Fruit fly (Drosophila melanogaster) whole organism, embryonic: ENCODE results near the gene SkpC.
A peak's percentile ranks its signal among the peaks of the same experiment; 100 is the strongest.

Source experiments
- Ada2b ChIP-seq: fragments of 200-800 bp; sonication (Bioruptor generic); IDR thresholded peaks from 2 replicates; pipeline ENCODE4 v1.3.6; 2022; ENCODE audit warnings: missing biosample characterization, missing genetic modification characterization
- Asciz ChIP-seq: fragments of 200-800 bp; sonication (Bioruptor generic); optimal IDR thresholded peaks from 2 replicates; lab custom pipeline; 2017; ENCODE audit warnings: missing biosample characterization, mild to moderate bottlenecking, missing genetic modification characterization, missing genetic modification reagents
- CG10209 ChIP-seq: fragments of 200-800 bp; sonication (Bioruptor generic); optimal IDR thresholded peaks from 3 replicates; lab custom pipeline; 2017; ENCODE audit warnings: missing biosample characterization, mild to moderate bottlenecking, missing genetic modification characterization, missing genetic modification reagents
- CG10543 ChIP-seq: fragments of 200-800 bp; sonication (Bioruptor generic); optimal IDR thresholded peaks from 3 replicates; lab custom pipeline; 2017; ENCODE audit warnings: missing biosample characterization, mild to moderate bottlenecking, missing genetic modification characterization, moderate library complexity
- CG13624 ChIP-seq: fragments of 200-800 bp; sonication (Bioruptor generic); optimal IDR thresholded peaks from 2 replicates; lab custom pipeline; 2016; ENCODE audit warnings: missing biosample characterization, missing genetic modification characterization
- CG13775 ChIP-seq: fragments of 200-800 bp; sonication (Bioruptor generic); optimal IDR thresholded peaks from 3 replicates; lab custom pipeline; 2017; ENCODE audit warnings: missing biosample characterization, mild to moderate bottlenecking, missing genetic modification characterization
- CG14710 ChIP-seq: fragments of 200-800 bp; sonication (Bioruptor generic); optimal IDR thresholded peaks from 3 replicates; lab custom pipeline; 2019; ENCODE audit warnings: missing biosample characterization, mild to moderate bottlenecking, missing genetic modification characterization, moderate library complexity
- CG15514 ChIP-seq: fragments of 200-800 bp; sonication (Bioruptor generic); optimal IDR thresholded peaks from 3 replicates; lab custom pipeline; 2017; ENCODE audit warnings: missing biosample characterization, missing genetic modification characterization, mild to moderate bottlenecking, moderate library complexity, missing genetic modification reagents
- CG1602 ChIP-seq: fragments of 200-800 bp; sonication (Bioruptor generic); optimal IDR thresholded peaks from 3 replicates; lab custom pipeline; 2016; ENCODE audit warnings: missing biosample characterization, missing genetic modification characterization
- CG1647 ChIP-seq: fragments of 200-800 bp; sonication (Bioruptor generic); optimal IDR thresholded peaks from 3 replicates; lab custom pipeline; 2016; ENCODE audit warnings: missing biosample characterization, missing genetic modification characterization
- CG16779 ChIP-seq: fragments of 200-800 bp; sonication (Bioruptor generic); IDR thresholded peaks from 2 replicates; pipeline ENCODE4 v1.3.6; 2022; ENCODE audit warnings: missing biosample characterization, missing genetic modification characterization
- CG17568 ChIP-seq: fragments of 200-800 bp; sonication (Bioruptor generic); optimal IDR thresholded peaks from 2 replicates; lab custom pipeline; 2018; ENCODE audit warnings: missing biosample characterization, mild to moderate bottlenecking, missing genetic modification characterization, moderate library complexity
- CG2678 ChIP-seq: fragments of 200-800 bp; sonication (Bioruptor generic); optimal IDR thresholded peaks from 3 replicates; lab custom pipeline; 2019; ENCODE audit warnings: missing biosample characterization, mild to moderate bottlenecking, missing genetic modification characterization, moderate library complexity
- CG33213 ChIP-seq: fragments of 200-800 bp; sonication (Bioruptor generic); optimal IDR thresholded peaks from 3 replicates; lab custom pipeline; 2016; ENCODE audit warnings: missing biosample characterization, missing genetic modification characterization
- CG33557 ChIP-seq: fragments of 200-800 bp; sonication (Bioruptor generic); optimal IDR thresholded peaks from 2 replicates; lab custom pipeline; 2019; ENCODE audit warnings: missing biosample characterization, mild to moderate bottlenecking, missing genetic modification characterization, moderate library complexity
- CG42726 ChIP-seq: fragments of 200-800 bp; sonication (Bioruptor generic); IDR thresholded peaks from 2 replicates; pipeline ENCODE4 v1.3.6; 2022; ENCODE audit warnings: missing biosample characterization, missing genetic modification characterization; ENCODE audit not compliant: partially characterized antibody
- CG6765 ChIP-seq: fragments of 200-800 bp; sonication (Bioruptor generic); optimal IDR thresholded peaks from 3 replicates; lab custom pipeline; 2017; ENCODE audit warnings: missing biosample characterization, mild to moderate bottlenecking, missing genetic modification characterization
- CG7372 ChIP-seq: fragments of 200-800 bp; sonication (Bioruptor generic); IDR thresholded peaks from 2 replicates; pipeline ENCODE4 v1.3.6; 2022; ENCODE audit warnings: missing biosample characterization, missing genetic modification characterization
- CG9797 ChIP-seq: fragments of 200-800 bp; sonication (Bioruptor generic); optimal IDR thresholded peaks from 3 replicates; lab custom pipeline; 2018; ENCODE audit warnings: missing biosample characterization, mild to moderate bottlenecking, missing genetic modification characterization
- Camta ChIP-seq: fragments of 200-800 bp; sonication (Bioruptor generic); optimal IDR thresholded peaks from 2 replicates; lab custom pipeline; 2016; ENCODE audit warnings: missing biosample characterization, missing genetic modification characterization
- CoRest ChIP-seq: fragments of 200-800 bp; sonication (Bioruptor generic); optimal IDR thresholded peaks from 3 replicates; lab custom pipeline; 2018; ENCODE audit warnings: missing biosample characterization, mild to moderate bottlenecking, missing genetic modification characterization, moderate library complexity
- Fer3 ChIP-seq: fragments of 200-800 bp; sonication (Bioruptor generic); optimal IDR thresholded peaks from 2 replicates; lab custom pipeline; 2018; ENCODE audit warnings: missing biosample characterization, mild to moderate bottlenecking, missing genetic modification characterization, moderate library complexity
- HHEX ChIP-seq: fragments of 200-800 bp; sonication (Bioruptor generic); optimal IDR thresholded peaks from 3 replicates; lab custom pipeline; 2017; ENCODE audit warnings: missing biosample characterization, mild to moderate bottlenecking, missing genetic modification characterization, missing genetic modification reagents
- HmgD ChIP-seq: fragments of 200-800 bp; sonication (Bioruptor generic); optimal IDR thresholded peaks from 3 replicates; lab custom pipeline; 2016; ENCODE audit warnings: missing biosample characterization, missing genetic modification characterization
- Hr3 ChIP-seq: fragments of 200-800 bp; sonication (Bioruptor generic); optimal IDR thresholded peaks from 3 replicates; lab custom pipeline; 2016; ENCODE audit warnings: missing biosample characterization, missing genetic modification characterization
- Hsf ChIP-seq: fragments of 200-800 bp; sonication (Bioruptor generic); optimal IDR thresholded peaks from 3 replicates; lab custom pipeline; 2016; ENCODE audit warnings: missing biosample characterization, missing genetic modification characterization
- MBD-R2 ChIP-seq: fragments of 200-800 bp; sonication (Bioruptor generic); IDR thresholded peaks from 2 replicates; pipeline ENCODE4 v1.3.6; 2022; ENCODE audit warnings: missing biosample characterization, missing genetic modification characterization
- Nf-YC ChIP-seq: fragments of 200-800 bp; optimal IDR thresholded peaks from 3 replicates; lab custom pipeline; 2019; ENCODE audit warnings: missing biosample characterization, mild to moderate bottlenecking, missing genetic modification characterization, moderate library complexity
- Sin3A ChIP-seq: fragments of >200 bp; optimal IDR thresholded peaks from 2 replicates; lab custom pipeline; 2018
- Spps ChIP-seq: fragments of 200-800 bp; sonication (Bioruptor generic); optimal IDR thresholded peaks from 2 replicates; lab custom pipeline; 2018; ENCODE audit warnings: missing biosample characterization, mild to moderate bottlenecking, missing genetic modification characterization
- Ssrp ChIP-seq: fragments of 200-800 bp; sonication (Bioruptor generic); optimal IDR thresholded peaks from 2 replicates; lab custom pipeline; 2018; ENCODE audit warnings: missing biosample characterization, mild to moderate bottlenecking, missing genetic modification characterization, moderate library complexity
- Xrp1 ChIP-seq: fragments of 200-800 bp; sonication (Bioruptor generic); IDR thresholded peaks from 2 replicates; pipeline ENCODE4 v1.3.6; 2022; ENCODE audit warnings: missing biosample characterization, missing genetic modification characterization
- ab ChIP-seq: fragments of 200-800 bp; sonication (Bioruptor generic); optimal IDR thresholded peaks from 2 replicates; lab custom pipeline; 2016; ENCODE audit warnings: missing biosample characterization, missing genetic modification characterization
- amos ChIP-seq: fragments of 200-800 bp; sonication (Bioruptor generic); IDR thresholded peaks from 2 replicates; pipeline ENCODE4 v1.3.6; 2022; ENCODE audit warnings: missing biosample characterization, missing genetic modification characterization; ENCODE audit not compliant: partially characterized antibody
- az2 ChIP-seq: fragments of 200-800 bp; sonication (Bioruptor generic); optimal IDR thresholded peaks from 3 replicates; lab custom pipeline; 2016; ENCODE audit warnings: missing biosample characterization, missing genetic modification characterization
- disco-r ChIP-seq: fragments of 200-800 bp; sonication (Bioruptor generic); optimal IDR thresholded peaks from 2 replicates; lab custom pipeline; 2016; ENCODE audit warnings: missing biosample characterization, missing genetic modification characterization
- ems ChIP-seq: fragments of 200-800 bp; sonication (Bioruptor generic); optimal IDR thresholded peaks from 3 replicates; lab custom pipeline; 2016; ENCODE audit warnings: missing biosample characterization, missing genetic modification characterization
- gcm ChIP-seq: fragments of 200-800 bp; sonication (Bioruptor generic); optimal IDR thresholded peaks from 2 replicates; lab custom pipeline; 2019; ENCODE audit warnings: missing biosample characterization, mild to moderate bottlenecking, missing genetic modification characterization, moderate library complexity
- grn ChIP-seq: fragments of 200-800 bp; sonication (Bioruptor generic); optimal IDR thresholded peaks from 3 replicates; lab custom pipeline; 2017; ENCODE audit warnings: missing biosample characterization, missing genetic modification characterization
- hbn ChIP-seq: fragments of 200-800 bp; sonication (Bioruptor generic); IDR thresholded peaks from 2 replicates; pipeline ENCODE4 v1.3.6; 2022; ENCODE audit warnings: missing biosample characterization, missing genetic modification characterization; ENCODE audit not compliant: partially characterized antibody
- mam ChIP-seq: fragments of 200-800 bp; sonication (Bioruptor generic); optimal IDR thresholded peaks from 3 replicates; lab custom pipeline; 2016; ENCODE audit warnings: missing biosample characterization, missing genetic modification characterization
- pan ChIP-seq, 4 experiments: fragments of >200 bp in 3 of 4; fragments of 200-800 bp in 1 of 4; sonication (Bioruptor generic) in 1 of 4; optimal IDR thresholded peaks in 3 of 4; IDR thresholded peaks in 1 of 4; 2 replicates each; pipeline versions ENCODE4 v1.3.6 to Lab custom; 2017 to 2022; ENCODE audit warnings: missing biosample characterization in 2 of 4, missing genetic modification characterization in 2 of 4, mixed read lengths in 1 of 4
- pb ChIP-seq: fragments of 200-800 bp; sonication (Bioruptor generic); optimal IDR thresholded peaks from 3 replicates; lab custom pipeline; 2016; ENCODE audit warnings: missing biosample characterization, missing genetic modification characterization
- peb ChIP-seq: fragments of 200-800 bp; sonication (Bioruptor generic); IDR thresholded peaks from 2 replicates; pipeline ENCODE4 v1.3.6; 2022; ENCODE audit warnings: missing biosample characterization, missing genetic modification characterization
- phol ChIP-seq: fragments of 200-800 bp; sonication (Bioruptor generic); optimal IDR thresholded peaks from 3 replicates; lab custom pipeline; 2018; ENCODE audit warnings: missing biosample characterization, mild to moderate bottlenecking, missing genetic modification characterization, moderate library complexity
- slbo ChIP-seq: fragments of 200-800 bp; sonication (Bioruptor generic); IDR thresholded peaks from 2 replicates; pipeline ENCODE4 v1.3.6; 2022; ENCODE audit warnings: missing biosample characterization, missing genetic modification characterization
- tgo ChIP-seq: fragments of 200-800 bp; sonication (Bioruptor generic); IDR thresholded peaks from 3 replicates; pipeline ENCODE4 v1.3.6; 2022; ENCODE audit warnings: missing biosample characterization, missing genetic modification characterization
- tll ChIP-seq, 2 experiments: fragments of 200-800 bp in 1 of 2; fragments of >200 bp in 1 of 2; sonication (Bioruptor generic) in 1 of 2; optimal IDR thresholded peaks; 2 replicates each; lab custom pipeline; 2017 to 2019; ENCODE audit warnings: missing biosample characterization in 2 of 2, missing genetic modification characterization in 2 of 2, mild to moderate bottlenecking in 1 of 2, moderate library complexity in 1 of 2

SkpC gene

DNA sequence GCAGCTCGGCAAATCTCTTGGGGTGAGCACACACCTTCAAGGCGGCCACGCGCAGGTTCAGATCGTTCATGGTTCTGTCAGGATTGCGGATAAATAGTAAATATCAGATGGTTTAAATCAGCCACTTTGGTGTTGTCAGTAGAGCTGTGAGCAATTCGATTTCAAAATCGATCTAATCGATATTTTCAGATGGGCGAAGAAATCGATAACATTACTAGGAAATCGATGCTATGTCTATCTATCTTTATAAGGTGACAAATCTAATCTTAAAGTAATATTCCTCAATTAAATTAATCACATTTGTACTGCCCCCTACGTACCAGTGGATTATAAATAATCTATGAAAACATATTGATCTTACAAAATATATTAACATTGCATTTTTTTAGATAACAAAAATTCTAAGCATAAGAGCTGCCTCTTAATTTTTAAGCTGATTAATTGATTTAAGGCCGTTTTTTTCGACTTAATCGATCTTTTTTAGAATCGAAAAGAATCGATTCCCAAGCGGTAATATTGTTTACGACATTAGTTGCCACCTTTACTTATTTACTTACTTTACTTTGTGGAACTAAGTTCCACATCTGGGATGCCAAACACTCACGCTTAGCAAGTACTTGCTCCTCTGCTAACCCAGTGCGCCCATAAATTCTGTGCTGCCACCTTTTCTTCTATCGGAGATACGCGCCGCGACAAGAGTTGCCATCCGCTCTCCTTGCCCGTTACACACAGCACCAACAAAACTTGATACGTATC is 49.7 kb downstream of the SkpC start, which contains the start of gene THADA (continued):
- TF ChIP-seq CG13775 (peak; percentile 64), CG10543 (GFP tag; lab: Kevin White, UChicago) (peak; percentile 53), HHEX (GFP tag; lab: Kevin White, UChicago) (no peak), Sin3A (peak; percentile 83), az2 (GFP tag; lab: Kevin White, UChicago) (peak; percentile 26), ab (GFP tag; lab: Kevin White, UChicago) (no peak), CG16779 (0 out of 2 replicates have a peak, but pooled peaks have one; percentile 7), Nf-YC (tag; lab: Kevin White, UChicago) (no peak), CG1602 (GFP tag; lab: Kevin White, UChicago) (peak; percentile 25), ems (no peak), disco-r (GFP tag; lab: Kevin White, UChicago) (no peak), CG15514 (GFP tag; lab: Kevin White, UChicago) (peak; percentile 82), Ssrp (peak; percentile 17), Spps (tag; lab: Kevin White, UChicago) (peak; percentile 2), CG33213 (GFP tag; lab: Kevin White, UChicago) (peak; percentile 69), Asciz (GFP tag; lab: Kevin White, UChicago) (no peak), Fer3 (tag; lab: Kevin White, UChicago) (peak; percentile 46), CoRest (peak; percentile 44), Camta (peak; percentile 46), gcm (GFP tag; lab: Kevin White, UChicago) (no peak), phol (tag; lab: Kevin White, UChicago) (peak; percentile 37), pb (GFP tag; lab: Kevin White, UChicago) (no peak), mam (GFP tag; lab: Kevin White, UChicago) (peak; percentile 45), slbo (GFP tag; lab: Robert Waterston, UW) (peak; percentile 37; the same call in 1 of the 2 replicates), HmgD (peak; percentile 88), hbn (peak; percentile 92), CG6765 (peak; percentile 9), Ada2b (GFP tag; lab: Robert Waterston, UW) (0 out of 2 replicates have a peak, but pooled peaks have one; percentile 24), CG10209 (no peak), CG33557 (GFP tag; lab: Kevin White, UChicago) (no peak), pan (optimal IDR thresholded peaks at IDR 0.05; lab: Kevin White, UChicago) (no peak), pan (GFP tag; optimal IDR thresholded peaks at IDR 0.05 in 1 of 2, IDR thresholded peaks at IDR 0.05 in 1 of 2) (peak in 1 of 2 experiments; percentile 15), MBD-R2 (GFP tag; lab: Robert Waterston, UW) (peak; percentile 42), grn (GFP tag; lab: Kevin White, UChicago) (peak; percentile 6), tll (GFP tag; optimal IDR thresholded peaks at IDR 0.05; lab: Kevin White, UChicago) (no peak), CG1647 (peak; percentile 11), Hsf (GFP tag; lab: Kevin White, UChicago) (peak; percentile 43), peb (GFP tag; lab: Robert Waterston, UW) (0 out of 2 replicates have a peak, but pooled peaks have one; percentile 36), CG42726 (GFP tag; lab: Robert Waterston, UW) (peak; percentile 97), Hr3 (GFP tag; lab: Kevin White, UChicago) (peak; percentile 46), CG14710 (tag; lab: Kevin White, UChicago) (peak; percentile 88), CG7372 (GFP tag; lab: Robert Waterston, UW) (no peak), amos (GFP tag; lab: Robert Waterston, UW) (peak; percentile 98), CG13624 (peak; percentile 27), CG9797 (GFP tag; lab: Kevin White, UChicago) (peak; percentile 54), Xrp1 (GFP tag; lab: Robert Waterston, UW) (0 out of 2 replicates have a peak, but pooled peaks have one; percentile 39), CG17568 (no peak), CG2678 (tag; lab: Kevin White, UChicago) (no peak), tgo (GFP tag; lab: Robert Waterston, UW) (peak; percentile 21; the same call in 1 of the 3 replicates)
